Fruit fly (Drosophila melanogaster) whole organism, embryonic: Measurements from ENCODE around the gene Fbxl7.
A peak's percentile ranks its signal among the peaks of the same experiment; 100 is the strongest.

Source experiments
- Atf3 ChIP-seq: fragments of 200-800 bp; sonication (Bioruptor generic); optimal IDR thresholded peaks from 3 replicates; lab custom pipeline; 2016; ENCODE audit warnings: missing biosample characterization, missing genetic modification characterization
- CG10654 ChIP-seq: fragments of 200-800 bp; sonication (Bioruptor generic); optimal IDR thresholded peaks from 2 replicates; lab custom pipeline; 2016; ENCODE audit warnings: missing biosample characterization, missing genetic modification characterization
- CG10979 ChIP-seq: fragments of 200-800 bp; sonication (Bioruptor generic); optimal IDR thresholded peaks from 2 replicates; lab custom pipeline; 2018; ENCODE audit warnings: missing biosample characterization, mild to moderate bottlenecking, missing genetic modification characterization, moderate library complexity
- CG11560 ChIP-seq: fragments of 200-800 bp; sonication (Bioruptor generic); IDR thresholded peaks from 3 replicates; pipeline ENCODE4 v1.3.6; 2022; ENCODE audit warnings: missing biosample characterization, missing genetic modification characterization
- CG12155 ChIP-seq: fragments of 200-800 bp; sonication (Bioruptor generic); optimal IDR thresholded peaks from 3 replicates; lab custom pipeline; 2016; ENCODE audit warnings: missing biosample characterization, missing genetic modification characterization
- CG13296 ChIP-seq: fragments of 200-800 bp; sonication (Bioruptor generic); optimal IDR thresholded peaks from 3 replicates; lab custom pipeline; 2018; ENCODE audit warnings: missing biosample characterization, mild to moderate bottlenecking, missing genetic modification characterization
- CG13424 ChIP-seq: fragments of 200-800 bp; sonication (Bioruptor generic); optimal IDR thresholded peaks from 2 replicates; lab custom pipeline; 2019; ENCODE audit warnings: missing biosample characterization, mild to moderate bottlenecking, missing genetic modification characterization, moderate library complexity
- CG14441 ChIP-seq: fragments of 200-800 bp; sonication (Bioruptor generic); IDR thresholded peaks from 2 replicates; pipeline ENCODE4 v1.3.6; 2022; ENCODE audit warnings: missing biosample characterization, missing genetic modification characterization
- CG15269 ChIP-seq: fragments of 200-800 bp; sonication (Bioruptor generic); optimal IDR thresholded peaks from 2 replicates; lab custom pipeline; 2018; ENCODE audit warnings: missing biosample characterization, mild to moderate bottlenecking, missing genetic modification characterization, moderate library complexity
- CG15601 ChIP-seq: fragments of 200-800 bp; sonication (Bioruptor generic); optimal IDR thresholded peaks from 3 replicates; lab custom pipeline; 2019; ENCODE audit warnings: missing biosample characterization, mild to moderate bottlenecking, missing genetic modification characterization, moderate library complexity
- CG1602 ChIP-seq: fragments of 200-800 bp; sonication (Bioruptor generic); optimal IDR thresholded peaks from 3 replicates; lab custom pipeline; 2016; ENCODE audit warnings: missing biosample characterization, missing genetic modification characterization
- CG1603 ChIP-seq: fragments of 200-800 bp; sonication (Bioruptor generic); optimal IDR thresholded peaks from 2 replicates; lab custom pipeline; 2019; ENCODE audit warnings: missing biosample characterization, mild to moderate bottlenecking, missing genetic modification characterization, moderate library complexity
- CG17912 ChIP-seq: fragments of 200-800 bp; sonication (Bioruptor generic); optimal IDR thresholded peaks from 2 replicates; lab custom pipeline; 2018; ENCODE audit warnings: missing biosample characterization, mild to moderate bottlenecking, missing genetic modification characterization
- CG18764 ChIP-seq: fragments of 200-800 bp; sonication (Bioruptor generic); optimal IDR thresholded peaks from 3 replicates; lab custom pipeline; 2016; ENCODE audit warnings: missing biosample characterization, missing genetic modification characterization
- CG2116 ChIP-seq: fragments of 200-800 bp; sonication (Bioruptor generic); optimal IDR thresholded peaks from 3 replicates; lab custom pipeline; 2018; ENCODE audit warnings: missing biosample characterization, mild to moderate bottlenecking, missing genetic modification characterization
- CG2129 ChIP-seq: fragments of 200-800 bp; sonication (Bioruptor generic); IDR thresholded peaks from 2 replicates; pipeline ENCODE4 v1.3.6; 2022; ENCODE audit warnings: missing biosample characterization, missing genetic modification characterization; ENCODE audit not compliant: partially characterized antibody
- CG30431 ChIP-seq: fragments of 200-800 bp; sonication (Bioruptor generic); optimal IDR thresholded peaks from 2 replicates; lab custom pipeline; 2017; ENCODE audit warnings: missing biosample characterization, missing genetic modification characterization
- CG31224 ChIP-seq: fragments of 200-800 bp; sonication (Bioruptor generic); IDR thresholded peaks from 2 replicates; pipeline ENCODE4 v1.3.6; 2022; ENCODE audit warnings: missing biosample characterization, missing genetic modification characterization
- CG31388 ChIP-seq: fragments of 200-800 bp; sonication (Bioruptor generic); optimal IDR thresholded peaks from 2 replicates; lab custom pipeline; 2016; ENCODE audit warnings: missing biosample characterization, missing genetic modification characterization
- CG33213 ChIP-seq: fragments of 200-800 bp; sonication (Bioruptor generic); optimal IDR thresholded peaks from 3 replicates; lab custom pipeline; 2016; ENCODE audit warnings: missing biosample characterization, missing genetic modification characterization
- CG7271 ChIP-seq: fragments of 200-800 bp; sonication (Bioruptor generic); optimal IDR thresholded peaks from 2 replicates; lab custom pipeline; 2018; ENCODE audit warnings: missing biosample characterization, mild to moderate bottlenecking, missing genetic modification characterization, moderate library complexity
- CG7372 ChIP-seq: fragments of 200-800 bp; sonication (Bioruptor generic); IDR thresholded peaks from 2 replicates; pipeline ENCODE4 v1.3.6; 2022; ENCODE audit warnings: missing biosample characterization, missing genetic modification characterization
- CG8924 ChIP-seq: fragments of 200-800 bp; optimal IDR thresholded peaks from 3 replicates; lab custom pipeline; 2019; ENCODE audit warnings: missing biosample characterization, mild to moderate bottlenecking, missing genetic modification characterization, moderate library complexity
- Elba2 ChIP-seq: fragments of 200-800 bp; sonication (Bioruptor generic); optimal IDR thresholded peaks from 3 replicates; lab custom pipeline; 2016; ENCODE audit warnings: missing biosample characterization, missing genetic modification characterization
- HLH3B ChIP-seq: fragments of 200-800 bp; sonication (Bioruptor generic); IDR thresholded peaks from 2 replicates; pipeline ENCODE4 v1.3.6; 2022; ENCODE audit warnings: missing biosample characterization, missing genetic modification characterization
- HLHmδ ChIP-seq: fragments of 200-800 bp; sonication (Bioruptor generic); optimal IDR thresholded peaks from 2 replicates; lab custom pipeline; 2018; ENCODE audit warnings: missing biosample characterization, mild to moderate bottlenecking, missing genetic modification characterization, moderate library complexity
- Lim3 ChIP-seq: fragments of 200-800 bp; sonication (Bioruptor generic); IDR thresholded peaks from 2 replicates; pipeline ENCODE4 v1.3.6; 2022; ENCODE audit warnings: missing biosample characterization, missing genetic modification characterization
- MTF-1 ChIP-seq: fragments of 200-800 bp; sonication (Bioruptor generic); optimal IDR thresholded peaks from 2 replicates; lab custom pipeline; 2018; ENCODE audit warnings: missing biosample characterization, mild to moderate bottlenecking, missing genetic modification characterization, borderline replicate concordance
- Myb ChIP-seq: fragments of 200-800 bp; sonication (Bioruptor generic); optimal IDR thresholded peaks from 2 replicates; lab custom pipeline; 2016; ENCODE audit warnings: missing biosample characterization, missing genetic modification characterization
- NK7.1 ChIP-seq: fragments of 200-800 bp; sonication (Bioruptor generic); optimal IDR thresholded peaks from 3 replicates; lab custom pipeline; 2016; ENCODE audit warnings: missing biosample characterization, missing genetic modification characterization
- Sox100B ChIP-seq: fragments of 200-800 bp; sonication (Bioruptor generic); optimal IDR thresholded peaks from 3 replicates; lab custom pipeline; 2018; ENCODE audit warnings: missing biosample characterization, mild to moderate bottlenecking, missing genetic modification characterization
- abd-A ChIP-seq: fragments of 200-800 bp; sonication (Bioruptor generic); optimal IDR thresholded peaks from 3 replicates; lab custom pipeline; 2019; ENCODE audit warnings: missing biosample characterization, mild to moderate bottlenecking, missing genetic modification characterization, moderate library complexity
- ap ChIP-seq: fragments of 200-800 bp; sonication (Bioruptor generic); IDR thresholded peaks from 2 replicates; pipeline ENCODE4 v1.3.6; 2022; ENCODE audit warnings: missing biosample characterization, missing genetic modification characterization
- ara ChIP-seq: fragments of 200-800 bp; sonication (Bioruptor generic); IDR thresholded peaks from 2 replicates; pipeline ENCODE4 v1.3.6; 2022; ENCODE audit warnings: missing biosample characterization, missing genetic modification characterization
- ase ChIP-seq: fragments of 200-800 bp; sonication (Bioruptor generic); IDR thresholded peaks from 3 replicates; pipeline ENCODE4 v1.3.6; 2022; ENCODE audit warnings: missing biosample characterization, missing genetic modification characterization
- ash1 ChIP-seq: fragments of 200-800 bp; sonication (Bioruptor generic); optimal IDR thresholded peaks from 2 replicates; lab custom pipeline; 2018; ENCODE audit warnings: missing biosample characterization, mild to moderate bottlenecking, missing genetic modification characterization
- cas ChIP-seq: fragments of 200-800 bp; sonication (Bioruptor generic); IDR thresholded peaks from 2 replicates; pipeline ENCODE4 v1.3.6; 2022; ENCODE audit warnings: missing biosample characterization, missing genetic modification characterization
- crol ChIP-seq: fragments of 200-800 bp; sonication (Bioruptor generic); IDR thresholded peaks from 2 replicates; pipeline ENCODE4 v1.3.6; 2022; ENCODE audit warnings: missing biosample characterization, missing genetic modification characterization
- disco-r ChIP-seq: fragments of 200-800 bp; sonication (Bioruptor generic); optimal IDR thresholded peaks from 2 replicates; lab custom pipeline; 2016; ENCODE audit warnings: missing biosample characterization, missing genetic modification characterization
- dysf ChIP-seq: fragments of 200-800 bp; sonication (Bioruptor generic); IDR thresholded peaks from 3 replicates; pipeline ENCODE4 v1.3.6; 2022; ENCODE audit warnings: missing biosample characterization, missing genetic modification characterization
- gcm2 ChIP-seq: fragments of 200-800 bp; sonication (Bioruptor generic); optimal IDR thresholded peaks from 2 replicates; lab custom pipeline; 2016; ENCODE audit warnings: missing biosample characterization, missing genetic modification characterization
- h ChIP-seq: fragments of >200 bp; optimal IDR thresholded peaks from 2 replicates; lab custom pipeline; 2017
- hbn ChIP-seq: fragments of 200-800 bp; sonication (Bioruptor generic); IDR thresholded peaks from 2 replicates; pipeline ENCODE4 v1.3.6; 2022; ENCODE audit warnings: missing biosample characterization, missing genetic modification characterization; ENCODE audit not compliant: partially characterized antibody
- lmd ChIP-seq: fragments of 200-800 bp; sonication (Bioruptor generic); IDR thresholded peaks from 2 replicates; pipeline ENCODE4 v1.3.6; 2022; ENCODE audit warnings: missing biosample characterization, missing genetic modification characterization
- otp ChIP-seq: fragments of 200-800 bp; sonication (Bioruptor generic); IDR thresholded peaks from 3 replicates; pipeline ENCODE4, ENCODE4 v1.3.6; 2022; ENCODE audit warnings: missing biosample characterization, missing genetic modification characterization
- pb ChIP-seq: fragments of 200-800 bp; sonication (Bioruptor generic); optimal IDR thresholded peaks from 3 replicates; lab custom pipeline; 2016; ENCODE audit warnings: missing biosample characterization, missing genetic modification characterization
- scrt ChIP-seq: fragments of 200-800 bp; sonication (Bioruptor generic); optimal IDR thresholded peaks from 2 replicates; lab custom pipeline; 2018; ENCODE audit warnings: missing biosample characterization, mild to moderate bottlenecking, missing genetic modification characterization, moderate library complexity
- seq ChIP-seq: fragments of 200-800 bp; sonication (Bioruptor generic); IDR thresholded peaks from 2 replicates; pipeline ENCODE4 v1.3.6; 2022; ENCODE audit warnings: missing biosample characterization, missing genetic modification characterization
- ssp ChIP-seq: fragments of 200-800 bp; sonication (Bioruptor generic); IDR thresholded peaks from 2 replicates; pipeline ENCODE4 v1.3.6; 2022; ENCODE audit warnings: missing biosample characterization, missing genetic modification characterization
- toy ChIP-seq: fragments of 200-800 bp; sonication (Bioruptor generic); IDR thresholded peaks from 2 replicates; pipeline ENCODE4 v1.3.6; 2022; ENCODE audit warnings: missing biosample characterization, missing genetic modification characterization
- trh ChIP-seq: fragments of 200-800 bp; sonication (Bioruptor generic); optimal IDR thresholded peaks from 2 replicates; lab custom pipeline; 2016; ENCODE audit warnings: missing biosample characterization, missing genetic modification characterization
- vfl ChIP-seq: fragments of 200-800 bp; sonication (Bioruptor generic); optimal IDR thresholded peaks from 2 replicates; lab custom pipeline; 2016; ENCODE audit warnings: missing biosample characterization, missing genetic modification characterization

Fbxl7 gene

dm6 chr3R:15965169-15965568 lies 44.5 kb downstream of the Fbxl7 start, which contains the start of the genes CG32856 and Rbf2 (continued):
- TF ChIP-seq CG7271 (tag; lab: Kevin White, UChicago) (no peak), Myb (GFP tag; lab: Kevin White, UChicago) (peak; percentile 65), ara (GFP tag; lab: Robert Waterston, UW) (no peak), toy (no peak), CG1602 (GFP tag; lab: Kevin White, UChicago) (peak; percentile 84), cas (peak; percentile 50; the same call in 1 of the 2 replicates), CG15269 (tag; lab: Kevin White, UChicago) (peak; percentile 90), CG14441 (GFP tag; lab: Robert Waterston, UW) (0 out of 2 replicates have a peak, but pooled peaks have one; percentile 30), CG10654 (peak; percentile 37), CG8924 (tag; lab: Kevin White, UChicago) (peak; percentile 79), lmd (no peak; the same call in 1 of the 2 replicates), abd-A (tag; lab: Kevin White, UChicago) (no peak), ase (no peak), CG18764 (no peak), h (lab: Kevin White, UChicago) (no peak), Sox100B (GFP tag; lab: Kevin White, UChicago) (no peak), hbn (GFP tag; lab: Robert Waterston, UW) (peak; percentile 47; the same call in 1 of the 2 replicates), CG2116 (GFP tag; lab: Kevin White, UChicago) (peak; percentile 99), ap (GFP tag; lab: Robert Waterston, UW) (peak; percentile 72), CG1603 (tag; lab: Kevin White, UChicago) (peak; percentile 87), ash1 (no peak), trh (GFP tag; lab: Kevin White, UChicago) (peak; percentile 11), scrt (no peak), gcm2 (no peak), CG30431 (GFP tag; lab: Kevin White, UChicago) (no peak), CG12155 (peak; percentile 88), CG13296 (GFP tag; lab: Kevin White, UChicago) (peak; percentile 76), CG33213 (peak; percentile 6), Elba2 (peak; percentile 61), otp (GFP tag; lab: Robert Waterston, UW) (no peak; the same call in 2 of the 3 replicates), CG10979 (peak; percentile 23), CG13424 (peak; percentile 91), vfl (GFP tag; lab: Kevin White, UChicago) (peak; percentile 82), HLHmδ (GFP tag; lab: Kevin White, UChicago) (no peak), pb (no peak), dysf (GFP tag; lab: Robert Waterston, UW) (no peak; the same call in 2 of the 3 replicates), CG2129 (GFP tag; lab: Robert Waterston, UW) (peak; percentile 41), CG11560 (tag; lab: Robert Waterston, UW) (no peak), Lim3 (no peak), CG7372 (no peak), Atf3 (peak; percentile 61), CG17912 (GFP tag; lab: Kevin White, UChicago) (peak; percentile 15), crol (no peak), CG15601 (tag; lab: Kevin White, UChicago) (peak; percentile 84), seq (peak; percentile 65; the same call in 1 of the 2 replicates), CG31388 (GFP tag; lab: Kevin White, UChicago) (no peak), NK7.1 (GFP tag; lab: Kevin White, UChicago) (no peak), MTF-1 (GFP tag; lab: Kevin White, UChicago) (no peak), CG31224 (GFP tag; lab: Robert Waterston, UW) (no peak), ssp (GFP tag; lab: Robert Waterston, UW) (peak; percentile 31), HLH3B (GFP tag; lab: Robert Waterston, UW) (no peak), disco-r (GFP tag; lab: Kevin White, UChicago) (peak; percentile 46)
